Fruit fly (Drosophila melanogaster) whole organism, embryonic: ENCODE results near the gene net.

ENCODE experiments used
- CG12744 ChIP-seq: fragments of 200-800 bp; sonication (Bioruptor generic); optimal IDR thresholded peaks from 2 replicates; lab custom pipeline; 2016; ENCODE audit warnings: missing biosample characterization, missing genetic modification characterization
- CG34376 ChIP-seq: fragments of 200-800 bp; sonication (Bioruptor generic); optimal IDR thresholded peaks from 2 replicates; lab custom pipeline; 2018; ENCODE audit warnings: missing biosample characterization, mild to moderate bottlenecking, missing genetic modification characterization
- CG7928 ChIP-seq: fragments of 200-800 bp; sonication (Bioruptor generic); optimal IDR thresholded peaks from 2 replicates; lab custom pipeline; 2017; ENCODE audit warnings: missing biosample characterization, mild to moderate bottlenecking, missing genetic modification characterization
- CG8924 ChIP-seq: fragments of 200-800 bp; optimal IDR thresholded peaks from 3 replicates; lab custom pipeline; 2019; ENCODE audit warnings: missing biosample characterization, mild to moderate bottlenecking, missing genetic modification characterization, moderate library complexity
- Eip74EF ChIP-seq, 2 experiments: fragments of 200-800 bp in 1 of 2; fragments of >200 bp in 1 of 2; sonication (Bioruptor generic) in 1 of 2; optimal IDR thresholded peaks; 2 replicates each; lab custom pipeline; 2017 to 2019; ENCODE audit warnings: missing biosample characterization in 2 of 2, missing genetic modification characterization in 2 of 2, mild to moderate bottlenecking in 1 of 2, moderate library complexity in 1 of 2
- bsh ChIP-seq, 2 experiments: fragments of 200-800 bp; sonication (Bioruptor generic); optimal IDR thresholded peaks; 2 replicates each; lab custom pipeline; 2017 to 2018; ENCODE audit warnings: mild to moderate bottlenecking in 2 of 2, missing biosample characterization in 2 of 2, missing genetic modification characterization in 2 of 2, moderate library complexity in 1 of 2
- usp ChIP-seq: fragments of >200 bp; optimal IDR thresholded peaks from 2 replicates; lab custom pipeline; 2017; ENCODE audit warnings: missing biosample characterization, missing genetic modification characterization

- TF ChIP-seq CG12744 (GFP tag; lab: Kevin White, UChicago) (no peak), usp (GFP tag; lab: Kevin White, UChicago) (no peak), CG7928 (no peak), Eip74EF (GFP tag; optimal IDR thresholded peaks at IDR 0.05; lab: Kevin White, UChicago) (no peak), CG8924 (tag; lab: Kevin White, UChicago) (no peak), CG34376 (no peak), bsh (GFP tag; optimal IDR thresholded peaks at IDR 0.05; lab: Kevin White, UChicago) (no peak)
Observed at dm6 chr2L:59058-59603, 28.1 kb downstream of the net start.
